Worm (Caenorhabditis elegans) whole organism, L1 larva: ENCODE measurements around the gene gas-1.

ENCODE experiments used
- F16B12.6 ChIP-seq: fragments of 150-350 bp; optimal IDR thresholded peaks from 2 replicates; lab custom pipeline; 2014; ENCODE audit warnings: missing biosample characterization, missing genetic modification characterization
- aha-1 ChIP-seq: fragments of 150-350 bp; optimal IDR thresholded peaks from 2 replicates; lab custom pipeline; 2014; ENCODE audit warnings: missing biosample characterization, missing genetic modification characterization
- alr-1 ChIP-seq: fragments of 200-800 bp; sonication (Bioruptor generic); optimal IDR thresholded peaks from 2 replicates; lab custom pipeline; 2018; ENCODE audit warnings: borderline replicate concordance, mild to moderate bottlenecking, missing genetic modification characterization, missing compliant biosample characterization
- aly-2 ChIP-seq: fragments of 150-350 bp; optimal IDR thresholded peaks from 2 replicates; lab custom pipeline; 2014; ENCODE audit warnings: missing biosample characterization, missing genetic modification characterization
- ama-1 ChIP-seq: fragments of 150-350 bp; optimal IDR thresholded peaks from 2 replicates; lab custom pipeline; 2014
- blmp-1 ChIP-seq: fragments of 150-350 bp; optimal IDR thresholded peaks from 2 replicates; lab custom pipeline; 2014; ENCODE audit warnings: missing biosample characterization, missing genetic modification characterization
- ceh-82 ChIP-seq, 3 experiments: fragments of 150-350 bp in 1 of 3; sonication (generic microtip) in 2 of 3; optimal IDR thresholded peaks; 2 replicates each; lab custom pipeline; 2014 to 2017; ENCODE audit warnings: missing biosample characterization in 3 of 3, missing genetic modification characterization in 3 of 3
- ceh-88 ChIP-seq: fragments of 200-800 bp; sonication (Bioruptor generic); IDR thresholded peaks from 2 replicates; pipeline ENCODE4 v1.3.6; 2022; ENCODE audit warnings: missing genetic modification characterization, missing compliant biosample characterization
- ceh-90 ChIP-seq: sonication (generic microtip); optimal IDR thresholded peaks from 2 replicates; lab custom pipeline; 2016; ENCODE audit warnings: missing genetic modification characterization, missing compliant biosample characterization
- dpl-1 ChIP-seq, 3 experiments: fragments of 150-350 bp in 2 of 3; sonication (generic microtip) in 1 of 3; optimal IDR thresholded peaks; 2 replicates each; lab custom pipeline; 2014 to 2017; ENCODE audit warnings: missing biosample characterization in 3 of 3, missing genetic modification characterization in 3 of 3, missing genetic modification reagents in 3 of 3
- dsc-1 ChIP-seq: sonication (generic microtip); optimal IDR thresholded peaks from 2 replicates; lab custom pipeline; 2016; ENCODE audit warnings: mild to moderate bottlenecking, missing genetic modification characterization, missing compliant biosample characterization
- efl-1 ChIP-seq, 4 experiments: fragments of 150-350 bp; optimal IDR thresholded peaks in 3 of 4; peaks in 1 of 4; 1 replicate in 1 of 4; 2 replicates in 3 of 4; lab custom pipeline; 2014; ENCODE audit warnings: missing biosample characterization in 2 of 4, missing genetic modification characterization in 2 of 4, missing genetic modification reagents in 2 of 4
- efl-3 ChIP-seq: fragments of 200-800 bp; sonication (Bioruptor generic); optimal IDR thresholded peaks from 2 replicates; lab custom pipeline; 2018; ENCODE audit warnings: mild to moderate bottlenecking, missing genetic modification characterization, missing compliant biosample characterization
- egl-13 ChIP-seq: sonication (generic microtip); optimal IDR thresholded peaks from 2 replicates; lab custom pipeline; 2016; ENCODE audit warnings: missing genotype, missing genetic modification reagents, missing genetic modification characterization, missing compliant biosample characterization
- egl-27 ChIP-seq, 2 experiments: fragments of 150-350 bp in 1 of 2; sonication (generic microtip); optimal IDR thresholded peaks; 3 replicates each; lab custom pipeline; 2017 to 2018; ENCODE audit warnings: missing biosample characterization in 2 of 2, missing genetic modification characterization in 2 of 2, missing genetic modification reagents in 2 of 2
- ets-5 ChIP-seq: fragments of 200-800 bp; sonication (Bioruptor generic); IDR thresholded peaks from 2 replicates; pipeline ENCODE4 v1.3.6; 2022; ENCODE audit warnings: missing genetic modification characterization, missing compliant biosample characterization
- fkh-10 ChIP-seq: sonication (generic microtip); optimal IDR thresholded peaks from 2 replicates; lab custom pipeline; 2017; ENCODE audit warnings: missing biosample characterization, missing genetic modification reagents, missing genetic modification characterization
- fkh-4 ChIP-seq: sonication (generic microtip); optimal IDR thresholded peaks from 2 replicates; lab custom pipeline; 2016; ENCODE audit warnings: missing compliant biosample characterization, missing genetic modification characterization, borderline replicate concordance
- fkh-8 ChIP-seq: sonication (generic microtip); optimal IDR thresholded peaks from 2 replicates; lab custom pipeline; 2016; ENCODE audit warnings: mild to moderate bottlenecking, missing genetic modification characterization, missing compliant biosample characterization
- fos-1 ChIP-seq: fragments of 150-350 bp; optimal IDR thresholded peaks from 2 replicates; lab custom pipeline; 2014; ENCODE audit warnings: missing biosample characterization, missing genetic modification characterization
- lin-13 ChIP-seq: fragments of 150-350 bp; optimal IDR thresholded peaks from 2 replicates; lab custom pipeline; 2014; ENCODE audit warnings: missing biosample characterization, missing genetic modification reagents, missing genetic modification characterization
- lin-14 ChIP-seq: fragments of 200-800 bp; sonication (Bioruptor generic); optimal IDR thresholded peaks from 2 replicates; lab custom pipeline; 2018; ENCODE audit warnings: mild to moderate bottlenecking, missing genetic modification characterization, moderate library complexity, missing compliant biosample characterization
- lin-35 ChIP-seq, 2 experiments: fragments of 150-350 bp; optimal IDR thresholded peaks; 2 replicates each; lab custom pipeline; 2014; ENCODE audit warnings: missing biosample characterization in 2 of 2, missing genetic modification characterization in 2 of 2, missing genetic modification reagents in 2 of 2
- lin-39 ChIP-seq: fragments of 150-350 bp; optimal IDR thresholded peaks from 2 replicates; lab custom pipeline; 2014; ENCODE audit warnings: missing biosample characterization, missing genetic modification reagents, missing genetic modification characterization
- lir-3 ChIP-seq: sonication (generic microtip); optimal IDR thresholded peaks from 2 replicates; lab custom pipeline; 2016; ENCODE audit warnings: mild to moderate bottlenecking, missing genetic modification characterization, moderate library complexity, missing compliant biosample characterization; ENCODE audit not compliant: poor library complexity
- lsy-2 ChIP-seq, 2 experiments: fragments of 150-350 bp; optimal IDR thresholded peaks; 2 replicates each; lab custom pipeline; 2014; ENCODE audit warnings: missing biosample characterization in 2 of 2, missing genetic modification characterization in 2 of 2
- mab-9 ChIP-seq: fragments of 200-800 bp; sonication (Bioruptor generic); IDR thresholded peaks from 2 replicates; pipeline ENCODE4 v1.3.6; 2022; ENCODE audit warnings: missing genetic modification reagents, missing genetic modification characterization, missing compliant biosample characterization
- mdl-1 ChIP-seq, 2 experiments: fragments of 150-350 bp; optimal IDR thresholded peaks; 2 replicates each; lab custom pipeline; 2014 to 2017; ENCODE audit warnings: missing biosample characterization in 2 of 2, missing genetic modification characterization in 2 of 2, inconsistent platforms in 1 of 2
- mef-2 ChIP-seq: fragments of 150-350 bp; optimal IDR thresholded peaks from 2 replicates; lab custom pipeline; 2014; ENCODE audit warnings: missing biosample characterization, missing genetic modification characterization
- nhr-11 ChIP-seq: fragments of 150-350 bp; optimal IDR thresholded peaks from 2 replicates; lab custom pipeline; 2014; ENCODE audit warnings: missing biosample characterization, missing genetic modification characterization
- nhr-47 ChIP-seq: sonication (generic microtip); optimal IDR thresholded peaks from 2 replicates; lab custom pipeline; 2016; ENCODE audit warnings: mild to moderate bottlenecking, missing genetic modification characterization, moderate library complexity, missing compliant biosample characterization
- nhr-71 ChIP-seq: sonication (generic microtip); optimal IDR thresholded peaks from 2 replicates; lab custom pipeline; 2016; ENCODE audit warnings: mild to moderate bottlenecking, missing genetic modification characterization, moderate library complexity, missing compliant biosample characterization
- nhr-76 ChIP-seq: sonication (generic microtip); optimal IDR thresholded peaks from 2 replicates; lab custom pipeline; 2017; ENCODE audit warnings: missing biosample characterization, missing genetic modification characterization
- nhr-77 ChIP-seq: fragments of 150-350 bp; optimal IDR thresholded peaks from 2 replicates; lab custom pipeline; 2014; ENCODE audit warnings: missing biosample characterization, missing genetic modification characterization
- nhr-84 ChIP-seq: sonication (generic microtip); optimal IDR thresholded peaks from 2 replicates; lab custom pipeline; 2017; ENCODE audit warnings: missing biosample characterization, missing genetic modification characterization
- nhr-85 ChIP-seq: sonication (generic microtip); peaks from one replicate; lab custom pipeline; 2016; ENCODE audit warnings: missing genetic modification characterization, inconsistent platforms, missing compliant biosample characterization
- pax-3 ChIP-seq: fragments of 200-800 bp; sonication (Bioruptor generic); optimal IDR thresholded peaks from 2 replicates; lab custom pipeline; 2018; ENCODE audit warnings: mild to moderate bottlenecking, missing genetic modification characterization, moderate library complexity, missing compliant biosample characterization
- pqm-1 ChIP-seq: sonication (generic microtip); optimal IDR thresholded peaks from 3 replicates; lab custom pipeline; 2017; ENCODE audit warnings: missing biosample characterization, missing genetic modification characterization
- rnt-1 ChIP-seq: sonication (generic microtip); optimal IDR thresholded peaks from 2 replicates; lab custom pipeline; 2016; ENCODE audit warnings: mild to moderate bottlenecking, missing genetic modification characterization, moderate library complexity, missing compliant biosample characterization
- skn-1 ChIP-seq: fragments of 150-350 bp; optimal IDR thresholded peaks from 2 replicates; lab custom pipeline; 2014; ENCODE audit warnings: missing biosample characterization, missing genetic modification characterization
- snu-23 ChIP-seq: sonication (generic microtip); optimal IDR thresholded peaks from 2 replicates; lab custom pipeline; 2016; ENCODE audit warnings: missing genetic modification characterization, missing compliant biosample characterization
- sox-4 ChIP-seq: sonication (generic microtip); optimal IDR thresholded peaks from 2 replicates; lab custom pipeline; 2016; ENCODE audit warnings: missing genetic modification characterization, missing compliant biosample characterization
- tlp-1 ChIP-seq: fragments of 150-350 bp; optimal IDR thresholded peaks from 2 replicates; lab custom pipeline; 2014; ENCODE audit warnings: missing biosample characterization, missing genetic modification characterization
- unc-130 ChIP-seq: fragments of 150-350 bp; optimal IDR thresholded peaks from 2 replicates; lab custom pipeline; 2017; ENCODE audit warnings: missing biosample characterization, missing genetic modification characterization, inconsistent platforms
- vab-15 ChIP-seq: sonication (generic microtip); optimal IDR thresholded peaks from 2 replicates; lab custom pipeline; 2017; ENCODE audit warnings: missing genotype, mild to moderate bottlenecking, missing genetic modification characterization, missing compliant biosample characterization
- zip-4 ChIP-seq: fragments of 200-800 bp; sonication (Bioruptor generic); optimal IDR thresholded peaks from 2 replicates; lab custom pipeline; 2018; ENCODE audit warnings: mild to moderate bottlenecking, missing genetic modification characterization, moderate library complexity, missing compliant biosample characterization

The gas-1 gene

ce11 chrX:15609698-15610097, 19.5 kb upstream of the gas-1 start:
- TF ChIP-seq egl-13 (tag; lab: Kevin White, UChicago), result no peak
- TF ChIP-seq efl-1 (optimal IDR thresholded peaks at IDR 0.05; lab: Kevin White, UChicago), result no peak
- TF ChIP-seq efl-1 (GFP tag; optimal IDR thresholded peaks at IDR 0.05 in 1 of 2; lab: Kevin White, UChicago), result peak in 1 of 2 experiments; percentile 69

DNA sequence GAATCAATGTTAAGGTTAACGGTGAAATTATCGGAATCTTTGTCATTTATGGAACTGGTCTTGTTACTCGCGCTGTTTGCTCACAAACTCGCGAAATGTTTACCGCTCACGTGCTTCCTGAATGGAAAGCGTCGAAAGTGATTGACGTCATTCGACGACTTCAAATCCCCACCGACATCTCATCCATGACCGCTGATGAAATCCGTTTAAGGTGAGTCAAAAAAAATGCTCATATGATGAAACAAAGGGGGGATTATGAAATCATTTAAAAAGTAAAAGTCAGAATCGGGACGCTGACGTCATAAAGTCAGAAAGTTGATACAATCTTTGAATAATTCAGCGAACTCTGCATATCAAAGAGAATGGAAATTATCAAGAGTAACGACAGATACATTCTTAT, 18.4 kb upstream of the gas-1 start:
- TF ChIP-seq aly-2 (tag; lab: Kevin White, UChicago), result peak; percentile 4
- TF ChIP-seq lin-14 (GFP tag; lab: Kevin White, UChicago), result peak; percentile 54
- TF ChIP-seq lsy-2 (tag; optimal IDR thresholded peaks at IDR 0.05; lab: Kevin White, UChicago), result peak in 1 of 2 experiments; percentile 33
- peak; percentile 57 for TF ChIP-seq nhr-47
- peak; percentile 19 for TF ChIP-seq lin-13 (GFP tag; lab: Kevin White, UChicago)
- TF ChIP-seq egl-13 (tag; lab: Kevin White, UChicago), result peak; percentile 11
- peak in 1 of 2 experiments; percentile 45 for TF ChIP-seq mdl-1 (tag; optimal IDR thresholded peaks at IDR 0.05; lab: Kevin White, UChicago)
- TF ChIP-seq fos-1, result peak; percentile 14
- no peak for TF ChIP-seq efl-1 (optimal IDR thresholded peaks at IDR 0.05; lab: Kevin White, UChicago)
- TF ChIP-seq efl-1 (GFP tag; optimal IDR thresholded peaks at IDR 0.05 in 1 of 2; lab: Kevin White, UChicago), result peak in 1 of 2 experiments; percentile 73
- TF ChIP-seq snu-23 (GFP tag; lab: Kevin White, UChicago), result no peak
- TF ChIP-seq dsc-1 (tag; lab: Kevin White, UChicago), result peak; percentile 68
- TF ChIP-seq nhr-71 (tag; lab: Kevin White, UChicago), result peak; percentile 69
- TF ChIP-seq fkh-8 (tag; lab: Kevin White, UChicago), result peak; percentile 83
- TF ChIP-seq skn-1, result peak; percentile 62
- no peak for TF ChIP-seq lin-35 (GFP tag; optimal IDR thresholded peaks at IDR 0.05; lab: Kevin White, UChicago)
- no peak for TF ChIP-seq nhr-76 (tag; lab: Kevin White, UChicago)
- TF ChIP-seq vab-15, result no peak
- TF ChIP-seq, all 84 proteins: peak for 13

DNA sequence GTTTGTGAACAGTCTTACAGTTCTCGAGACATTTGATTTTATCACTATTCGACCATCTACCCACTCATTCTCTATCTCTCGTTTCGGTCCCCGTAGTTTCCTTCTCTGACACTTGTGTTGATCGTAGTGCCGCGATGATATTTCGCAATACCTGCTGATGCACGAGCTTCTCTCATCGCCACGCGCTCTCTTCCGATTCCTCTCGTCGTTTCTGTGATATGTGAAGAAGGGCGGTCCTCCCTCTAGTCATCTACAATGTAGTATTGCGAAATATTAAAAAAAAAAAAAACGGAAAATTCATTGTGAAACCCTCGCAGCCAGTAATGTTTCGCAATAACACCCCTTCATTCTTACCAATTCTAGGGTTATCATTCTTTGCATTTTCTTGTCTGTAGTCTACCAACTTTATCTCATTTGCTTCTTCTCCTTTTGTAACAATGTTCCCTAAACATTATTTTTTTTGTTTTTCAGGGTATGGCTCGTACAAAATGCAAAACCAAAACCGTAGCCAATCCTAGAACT, 17.4 kb upstream of the gas-1 start, which contains the start of gene nipi-3:
nipi-3 (plus strand) TSS at position 472 of the 522 bp plus-strand sequence.
- peak; percentile 88 for TF ChIP-seq fos-1
- peak; percentile 93 for TF ChIP-seq nhr-77 (tag; lab: Kevin White, UChicago)
- TF ChIP-seq fkh-4 (tag; lab: Kevin White, UChicago), result no peak
- peak; percentile 94 for TF ChIP-seq snu-23 (GFP tag; lab: Kevin White, UChicago)
- TF ChIP-seq alr-1 (tag; lab: Kevin White, UChicago), result no peak
- peak; percentile 63 for TF ChIP-seq lir-3 (tag; lab: Kevin White, UChicago)
- peak; percentile 92 for TF ChIP-seq nhr-11 (tag; lab: Kevin White, UChicago)
- TF ChIP-seq ceh-88 (GFP tag; lab: Robert Waterston, UW), result no peak; the same call in 1 of the 2 replicates
- peak; percentile 18 for TF ChIP-seq sox-4 (tag; lab: Kevin White, UChicago)
- TF ChIP-seq vab-15, result no peak
- peak; percentile 82 for TF ChIP-seq rnt-1 (tag; lab: Kevin White, UChicago)
- peak; percentile 33 to 99 for TF ChIP-seq mdl-1 (tag; optimal IDR thresholded peaks at IDR 0.05; lab: Kevin White, UChicago)
- TF ChIP-seq nhr-84, result no peak
- peak; percentile 60 to 82 for TF ChIP-seq efl-1 (optimal IDR thresholded peaks at IDR 0.05; lab: Kevin White, UChicago)
- peak; percentile 54 to 94 for TF ChIP-seq efl-1 (GFP tag; optimal IDR thresholded peaks at IDR 0.05 in 1 of 2; lab: Kevin White, UChicago)
- TF ChIP-seq zip-4 (GFP tag; lab: Kevin White, UChicago), result peak; percentile 100
- TF ChIP-seq ets-5 (GFP tag; lab: Robert Waterston, UW), result no peak
- TF ChIP-seq lin-39 (tag; lab: Kevin White, UChicago), result peak; percentile 19
- peak; percentile 37 to 52 (median 39) for TF ChIP-seq dpl-1 (GFP tag; optimal IDR thresholded peaks at IDR 0.05; lab: Kevin White, UChicago)
- peak; percentile 22 for TF ChIP-seq F16B12.6 (tag; lab: Kevin White, UChicago)
- TF ChIP-seq blmp-1 (tag; lab: Kevin White, UChicago), result peak; percentile 43
- peak; percentile 92 for TF ChIP-seq unc-130 (tag; lab: Kevin White, UChicago)
- peak; percentile 52; the same call in 1 of the 2 replicates for TF ChIP-seq mab-9 (GFP tag; lab: Robert Waterston, UW)
- peak; percentile 62 for TF ChIP-seq mef-2 (tag; lab: Kevin White, UChicago)
- peak; percentile 82 to 85 for TF ChIP-seq egl-27 (tag; optimal IDR thresholded peaks at IDR 0.05; lab: Kevin White, UChicago)
- TF ChIP-seq pax-3, result peak; percentile 62
- TF ChIP-seq pqm-1 (tag; lab: Kevin White, UChicago), result peak; percentile 30
- no peak for TF ChIP-seq efl-3 (GFP tag; lab: Kevin White, UChicago)
- peak; percentile 92 to 96 (median 94) for TF ChIP-seq ceh-82 (tag; optimal IDR thresholded peaks at IDR 0.05; lab: Kevin White, UChicago)
- peak; percentile 80 for TF ChIP-seq fkh-10 (GFP tag; lab: Kevin White, UChicago)
- TF ChIP-seq aha-1, result no peak
- no peak for TF ChIP-seq ama-1
- no peak for TF ChIP-seq tlp-1 (tag; lab: Kevin White, UChicago)
- TF ChIP-seq nhr-85 (tag; lab: Kevin White, UChicago), result peak; percentile 93
- TF ChIP-seq nhr-47, result peak; percentile 90
- TF ChIP-seq ceh-90 (tag; lab: Kevin White, UChicago), result no peak
- TF ChIP-seq skn-1, result peak; percentile 98
